Worm (Caenorhabditis elegans): ENCODE measurements around the gene Y110A2AL.6.

- no peak for TF ChIP-seq nhr-11 (tag; optimal IDR thresholded peaks at IDR 0.05)
- TF ChIP-seq pha-4 (GFP tag; IDR thresholded peaks at IDR 0.05) = no peak
- no peak for TF ChIP-seq pha-4 (tag; optimal IDR thresholded peaks at IDR 0.05)
- no peak for TF ChIP-seq nhr-237 (tag; optimal IDR thresholded peaks at IDR 0.05)
- TF ChIP-seq hlh-30 (tag; optimal IDR thresholded peaks at IDR 0.05; ENCODE audit: insufficient read depth) = no peak
- no peak for TF ChIP-seq hif-1 (tag; optimal IDR thresholded peaks at IDR 0.05)
- TF ChIP-seq fkh-10 (GFP tag; optimal IDR thresholded peaks at IDR 0.05) = no peak
- no peak for TF ChIP-seq mxl-2 (GFP tag; conservative IDR thresholded peaks at IDR 0.05)
- TF ChIP-seq skn-1 (tag; optimal IDR thresholded peaks at IDR 0.05) = no peak
- no peak for TF ChIP-seq lin-15B (tag; optimal IDR thresholded peaks at IDR 0.05)
- no peak for TF ChIP-seq nhr-111 (GFP tag; optimal IDR thresholded peaks at IDR 0.05)
- no peak for TF ChIP-seq dve-1 (tag; optimal IDR thresholded peaks at IDR 0.05; ENCODE audit: insufficient read depth)
- no peak for TF ChIP-seq daf-16 (GFP tag; optimal IDR thresholded peaks at IDR 0.05)
- no peak for TF ChIP-seq daf-16 (tag; optimal IDR thresholded peaks at IDR 0.05)
- TF ChIP-seq unc-130 (GFP tag; optimal IDR thresholded peaks at IDR 0.05) = no peak
These were observed 21.2 kb upstream of the Y110A2AL.6 start for ce11 chrII:2862557-2863035.
